Fruit fly (Drosophila melanogaster) S2 (cell line): ENCODE results near the gene Klp10A.

Source experiments
- CG8478 ChIP-seq: fragments of >200 bp; optimal IDR thresholded peaks from 2 replicates; lab custom pipeline; 2018
- CTCF ChIP-seq, 2 experiments: fragments of >200 bp; optimal IDR thresholded peaks; 2 replicates each; lab custom pipeline; 2018

dm6 chrX:11090161-11090560 lies 46.8 kb downstream of the Klp10A start, which contains the start of gene CG2076:
- TF ChIP-seq CTCF (optimal IDR thresholded peaks at IDR 0.05; lab: Kevin White, UChicago) = no peak
- no peak for TF ChIP-seq CG8478 (lab: Kevin White, UChicago)
